Fruit fly (Drosophila melanogaster) whole organism, embryonic: ENCODE data around the gene Polr3A.

ENCODE experiments used
- Aef1 ChIP-seq: fragments of 200-800 bp; sonication (Bioruptor generic); IDR thresholded peaks from 3 replicates; pipeline ENCODE4 v1.3.6; 2022; ENCODE audit warnings: missing biosample characterization, missing genetic modification characterization
- BEAF-32 ChIP-seq: fragments of 200-800 bp; sonication (Bioruptor generic); optimal IDR thresholded peaks from 3 replicates; lab custom pipeline; 2017; ENCODE audit warnings: missing biosample characterization, missing genetic modification characterization, mild to moderate bottlenecking, moderate library complexity, missing genetic modification reagents
- Bteb2 ChIP-seq: fragments of 200-800 bp; sonication (Bioruptor generic); optimal IDR thresholded peaks from 2 replicates; lab custom pipeline; 2016; ENCODE audit warnings: missing biosample characterization, missing genetic modification characterization
- CG10431 ChIP-seq: fragments of 200-800 bp; sonication (Bioruptor generic); optimal IDR thresholded peaks from 3 replicates; lab custom pipeline; 2018; ENCODE audit warnings: missing biosample characterization, mild to moderate bottlenecking, missing genetic modification characterization
- CG10543 ChIP-seq: fragments of 200-800 bp; sonication (Bioruptor generic); optimal IDR thresholded peaks from 3 replicates; lab custom pipeline; 2017; ENCODE audit warnings: missing biosample characterization, mild to moderate bottlenecking, missing genetic modification characterization, moderate library complexity
- CG10654 ChIP-seq: fragments of 200-800 bp; sonication (Bioruptor generic); optimal IDR thresholded peaks from 2 replicates; lab custom pipeline; 2016; ENCODE audit warnings: missing biosample characterization, missing genetic modification characterization
- CG12071 ChIP-seq: fragments of 200-800 bp; sonication (Bioruptor generic); optimal IDR thresholded peaks from 3 replicates; lab custom pipeline; 2018; ENCODE audit warnings: missing biosample characterization, mild to moderate bottlenecking, missing genetic modification characterization
- CG1233 ChIP-seq: fragments of 200-800 bp; sonication (Bioruptor generic); optimal IDR thresholded peaks from 4 replicates; lab custom pipeline; 2018; ENCODE audit warnings: missing biosample characterization, mild to moderate bottlenecking, missing genetic modification characterization
- CG14667 ChIP-seq: fragments of 200-800 bp; sonication (Bioruptor generic); IDR thresholded peaks from 2 replicates; pipeline ENCODE4 v1.3.6; 2022; ENCODE audit warnings: missing biosample characterization, missing genetic modification characterization
- CG14710 ChIP-seq: fragments of 200-800 bp; sonication (Bioruptor generic); optimal IDR thresholded peaks from 3 replicates; lab custom pipeline; 2019; ENCODE audit warnings: missing biosample characterization, mild to moderate bottlenecking, missing genetic modification characterization, moderate library complexity
- CG1529 ChIP-seq: fragments of 200-800 bp; sonication (Bioruptor generic); optimal IDR thresholded peaks from 3 replicates; lab custom pipeline; 2018; ENCODE audit warnings: missing biosample characterization, missing genetic modification characterization
- CG16779 ChIP-seq: fragments of 200-800 bp; sonication (Bioruptor generic); IDR thresholded peaks from 2 replicates; pipeline ENCODE4 v1.3.6; 2022; ENCODE audit warnings: missing biosample characterization, missing genetic modification characterization
- CG17912 ChIP-seq: fragments of 200-800 bp; sonication (Bioruptor generic); optimal IDR thresholded peaks from 2 replicates; lab custom pipeline; 2018; ENCODE audit warnings: missing biosample characterization, mild to moderate bottlenecking, missing genetic modification characterization
- CG1792 ChIP-seq: fragments of 200-800 bp; sonication (Bioruptor generic); optimal IDR thresholded peaks from 2 replicates; lab custom pipeline; 2016; ENCODE audit warnings: missing biosample characterization, missing genetic modification characterization
- CG18619 ChIP-seq: fragments of 200-800 bp; sonication (Bioruptor generic); optimal IDR thresholded peaks from 3 replicates; lab custom pipeline; 2017; ENCODE audit warnings: missing biosample characterization, mild to moderate bottlenecking, missing genetic modification characterization
- CG30403 ChIP-seq: fragments of 200-800 bp; sonication (Bioruptor generic); optimal IDR thresholded peaks from 3 replicates; lab custom pipeline; 2016; ENCODE audit warnings: missing biosample characterization, missing genetic modification characterization
- CG31365 ChIP-seq: fragments of 200-800 bp; sonication (Bioruptor generic); optimal IDR thresholded peaks from 2 replicates; lab custom pipeline; 2018; ENCODE audit warnings: missing biosample characterization, mild to moderate bottlenecking, missing genetic modification characterization
- CG3407 ChIP-seq: fragments of 200-800 bp; sonication (Bioruptor generic); optimal IDR thresholded peaks from 2 replicates; lab custom pipeline; 2018; ENCODE audit warnings: missing biosample characterization, mild to moderate bottlenecking, missing genetic modification characterization
- CG34224 ChIP-seq: fragments of 200-800 bp; sonication (Bioruptor generic); IDR thresholded peaks from 3 replicates; pipeline ENCODE4 v1.3.6; 2022; ENCODE audit warnings: missing biosample characterization, missing genetic modification characterization; ENCODE audit not compliant: partially characterized antibody
- CG43689 ChIP-seq: fragments of 200-800 bp; sonication (Bioruptor generic); IDR thresholded peaks from 2 replicates; pipeline ENCODE4 v1.3.6; 2022; ENCODE audit warnings: missing biosample characterization, missing genetic modification characterization
- CG4707 ChIP-seq: fragments of 200-800 bp; sonication (Bioruptor generic); optimal IDR thresholded peaks from 2 replicates; lab custom pipeline; 2018; ENCODE audit warnings: missing biosample characterization, mild to moderate bottlenecking, missing genetic modification characterization, moderate library complexity
- CG4730 ChIP-seq: fragments of 200-800 bp; sonication (Bioruptor generic); IDR thresholded peaks from 2 replicates; pipeline ENCODE4 v1.3.6; 2022; ENCODE audit warnings: missing biosample characterization, missing genetic modification characterization
- CG4820 ChIP-seq: fragments of 200-800 bp; sonication (Bioruptor generic); optimal IDR thresholded peaks from 3 replicates; lab custom pipeline; 2016; ENCODE audit warnings: missing biosample characterization, missing genetic modification characterization
- CG6654 ChIP-seq: fragments of 200-800 bp; sonication (Bioruptor generic); optimal IDR thresholded peaks from 2 replicates; lab custom pipeline; 2017; ENCODE audit warnings: missing biosample characterization, mild to moderate bottlenecking, missing genetic modification characterization
- CG6813 ChIP-seq: fragments of 200-800 bp; sonication (Bioruptor generic); optimal IDR thresholded peaks from 2 replicates; lab custom pipeline; 2017; ENCODE audit warnings: missing biosample characterization, missing genetic modification characterization, mild to moderate bottlenecking, moderate library complexity, missing genetic modification reagents
- CG8359 ChIP-seq: fragments of 200-800 bp; sonication (Bioruptor generic); optimal IDR thresholded peaks from 2 replicates; lab custom pipeline; 2017; ENCODE audit warnings: missing biosample characterization, mild to moderate bottlenecking, missing genetic modification characterization, borderline replicate concordance
- CoRest ChIP-seq: fragments of 200-800 bp; sonication (Bioruptor generic); optimal IDR thresholded peaks from 3 replicates; lab custom pipeline; 2018; ENCODE audit warnings: missing biosample characterization, mild to moderate bottlenecking, missing genetic modification characterization, moderate library complexity
- Fer2 ChIP-seq: fragments of 200-800 bp; sonication (Bioruptor generic); optimal IDR thresholded peaks from 2 replicates; lab custom pipeline; 2018; ENCODE audit warnings: missing biosample characterization, mild to moderate bottlenecking, missing genetic modification characterization, moderate library complexity
- MTF-1 ChIP-seq: fragments of 200-800 bp; sonication (Bioruptor generic); optimal IDR thresholded peaks from 2 replicates; lab custom pipeline; 2018; ENCODE audit warnings: missing biosample characterization, mild to moderate bottlenecking, missing genetic modification characterization, borderline replicate concordance
- Med ChIP-seq: fragments of 200-800 bp; sonication (Bioruptor generic); peaks from one replicate; lab custom pipeline; 2016; ENCODE audit warnings: missing biosample characterization, missing genetic modification characterization, mild to moderate bottlenecking, inconsistent platforms, moderate library complexity
- PHDP ChIP-seq: fragments of 200-800 bp; sonication (Bioruptor generic); optimal IDR thresholded peaks from 3 replicates; lab custom pipeline; 2018; ENCODE audit warnings: missing biosample characterization, mild to moderate bottlenecking, missing genetic modification characterization, moderate library complexity
- Taf1 ChIP-seq: fragments of 200-800 bp; sonication (Bioruptor generic); IDR thresholded peaks from 2 replicates; pipeline ENCODE4 v1.3.6; 2022; ENCODE audit warnings: missing biosample characterization, missing genetic modification characterization
- chinmo ChIP-seq: fragments of 200-800 bp; sonication (Bioruptor generic); IDR thresholded peaks from 4 replicates; pipeline ENCODE4 v1.3.6; 2022; ENCODE audit warnings: missing biosample characterization, missing genetic modification characterization; ENCODE audit not compliant: partially characterized antibody
- ci ChIP-seq: fragments of 200-800 bp; sonication (Bioruptor generic); IDR thresholded peaks from 3 replicates; pipeline ENCODE4 v1.3.6; 2022; ENCODE audit warnings: missing biosample characterization, missing genetic modification characterization
- crc ChIP-seq: fragments of 200-800 bp; sonication (Bioruptor generic); optimal IDR thresholded peaks from 2 replicates; lab custom pipeline; 2016; ENCODE audit warnings: missing biosample characterization, missing genetic modification characterization
- fd102C ChIP-seq: fragments of 200-800 bp; sonication (Bioruptor generic); optimal IDR thresholded peaks from 2 replicates; lab custom pipeline; 2018; ENCODE audit warnings: missing biosample characterization, mild to moderate bottlenecking, missing genetic modification characterization, moderate library complexity
- fd3F ChIP-seq: fragments of 200-800 bp; sonication (Bioruptor generic); optimal IDR thresholded peaks from 2 replicates; lab custom pipeline; 2018; ENCODE audit warnings: missing biosample characterization, mild to moderate bottlenecking, missing genetic modification characterization, moderate library complexity
- gcm ChIP-seq: fragments of 200-800 bp; sonication (Bioruptor generic); optimal IDR thresholded peaks from 2 replicates; lab custom pipeline; 2019; ENCODE audit warnings: missing biosample characterization, mild to moderate bottlenecking, missing genetic modification characterization, moderate library complexity
- gcm2 ChIP-seq: fragments of 200-800 bp; sonication (Bioruptor generic); optimal IDR thresholded peaks from 2 replicates; lab custom pipeline; 2016; ENCODE audit warnings: missing biosample characterization, missing genetic modification characterization
- grn ChIP-seq: fragments of 200-800 bp; sonication (Bioruptor generic); optimal IDR thresholded peaks from 3 replicates; lab custom pipeline; 2017; ENCODE audit warnings: missing biosample characterization, missing genetic modification characterization
- kni ChIP-seq: fragments of 200-800 bp; sonication (Bioruptor generic); optimal IDR thresholded peaks from 3 replicates; lab custom pipeline; 2017; ENCODE audit warnings: mild to moderate bottlenecking, missing biosample characterization, missing genetic modification reagents, missing genetic modification characterization
- mirr ChIP-seq: fragments of 200-800 bp; sonication (Bioruptor generic); optimal IDR thresholded peaks from 3 replicates; lab custom pipeline; 2018; ENCODE audit warnings: missing biosample characterization, mild to moderate bottlenecking, missing genetic modification characterization
- pum ChIP-seq: fragments of 200-800 bp; sonication (Bioruptor generic); optimal IDR thresholded peaks from 2 replicates; lab custom pipeline; 2016; ENCODE audit warnings: missing biosample characterization, missing genetic modification characterization
- tx ChIP-seq: fragments of 200-800 bp; sonication (Bioruptor generic); optimal IDR thresholded peaks from 2 replicates; lab custom pipeline; 2016; ENCODE audit warnings: missing biosample characterization, missing genetic modification characterization
- unpg ChIP-seq: fragments of 200-800 bp; sonication (Bioruptor generic); optimal IDR thresholded peaks from 3 replicates; lab custom pipeline; 2018; ENCODE audit warnings: missing biosample characterization, mild to moderate bottlenecking, missing genetic modification characterization, moderate library complexity
- vnd ChIP-seq: fragments of 200-800 bp; sonication (Bioruptor generic); IDR thresholded peaks from 3 replicates; pipeline ENCODE4 v1.3.6; 2022; ENCODE audit warnings: missing biosample characterization, missing genetic modification characterization; ENCODE audit not compliant: partially characterized antibody
- wek ChIP-seq: fragments of 200-800 bp; sonication (Bioruptor generic); optimal IDR thresholded peaks from 3 replicates; lab custom pipeline; 2018; ENCODE audit warnings: missing biosample characterization, mild to moderate bottlenecking, missing genetic modification characterization, moderate library complexity

The Polr3A gene

dm6 chrX:15788235-15789187, 25.8 kb downstream of the Polr3A start, which contains the start of gene Rhp (continued):
- TF ChIP-seq Bteb2 (GFP tag; lab: Kevin White, UChicago) (no peak), CG17912 (peak; percentile 38), wek (GFP tag; lab: Kevin White, UChicago) (peak; percentile 80), unpg (GFP tag; lab: Kevin White, UChicago) (peak; percentile 51), CG4820 (no peak), tx (no peak), pum (no peak), CG8359 (GFP tag; lab: Kevin White, UChicago) (peak; percentile 25), mirr (GFP tag; lab: Kevin White, UChicago) (peak; percentile 30), vnd (no peak), CG6654 (GFP tag; lab: Kevin White, UChicago) (no peak), CG16779 (GFP tag; lab: Robert Waterston, UW) (no peak), fd3F (GFP tag; lab: Kevin White, UChicago) (peak; percentile 58), MTF-1 (GFP tag; lab: Kevin White, UChicago) (peak; percentile 83), Fer2 (tag; lab: Kevin White, UChicago) (peak; percentile 35), chinmo (0 out of 4 replicates have a peak, but pooled peaks have one; percentile 41), ci (GFP tag; lab: Robert Waterston, UW) (peak; percentile 31; the same call in 1 of the 3 replicates), CG31365 (tag; lab: Kevin White, UChicago) (peak; percentile 49), CG10431 (GFP tag; lab: Kevin White, UChicago) (peak; percentile 55), CG18619 (GFP tag; lab: Kevin White, UChicago) (peak; percentile 48), CG10543 (peak; percentile 56), Med (peak; percentile 76), CG1233 (GFP tag; lab: Kevin White, UChicago) (peak; percentile 47), CG4707 (peak; percentile 62), PHDP (peak; percentile 71), CG1792 (GFP tag; lab: Kevin White, UChicago) (no peak), CG14667 (GFP tag; lab: Robert Waterston, UW) (no peak), gcm2 (GFP tag; lab: Kevin White, UChicago) (no peak), CG43689 (GFP tag; lab: Robert Waterston, UW) (no peak), crc (GFP tag; lab: Kevin White, UChicago) (no peak), CG30403 (GFP tag; lab: Kevin White, UChicago) (no peak), CG14710 (peak; percentile 47), kni (GFP tag; lab: Kevin White, UChicago) (peak; percentile 17), fd102C (no peak), CG4730 (no peak), CG34224 (GFP tag; lab: Robert Waterston, UW) (peak; percentile 27; the same call in 1 of the 3 replicates), CG3407 (GFP tag; lab: Kevin White, UChicago) (peak; percentile 74), CG12071 (GFP tag; lab: Kevin White, UChicago) (peak; percentile 69), Aef1 (no peak), CG1529 (GFP tag; lab: Kevin White, UChicago) (peak; percentile 51), CoRest (tag; lab: Kevin White, UChicago) (peak; percentile 45), gcm (GFP tag; lab: Kevin White, UChicago) (peak; percentile 71), BEAF-32 (peak; percentile 11), CG6813 (peak; percentile 75), Taf1 (GFP tag; lab: Robert Waterston, UW) (no peak), grn (GFP tag; lab: Kevin White, UChicago) (no peak), CG10654 (GFP tag; lab: Kevin White, UChicago) (no peak)
